Worm (Caenorhabditis elegans): Measurements from ENCODE around the gene kdin-1.

The kdin-1 gene

ce11 chrIV:11082789-11083235 is 44.4 kb downstream of the kdin-1 start (continued):
- TF ChIP-seq nhr-102 (tag; optimal IDR thresholded peaks at IDR 0.05) (peak; percentile 86), lin-38 (GFP tag; IDR thresholded peaks at IDR 0.05) (peak; percentile 78), ceh-82 (tag; optimal IDR thresholded peaks at IDR 0.05) (no peak), mes-2 (tag; optimal IDR thresholded peaks at IDR 0.05; ENCODE audit: poor library complexity, severe bottlenecking) (peak; percentile 67), egl-43 (GFP tag; IDR thresholded peaks at IDR 0.05) (peak; percentile 91), unc-130 (GFP tag; optimal IDR thresholded peaks at IDR 0.05) (peak; percentile 28), ceh-20 (GFP tag; IDR thresholded peaks at IDR 0.05) (peak; percentile 89), nhr-77 (tag; optimal IDR thresholded peaks at IDR 0.05) (peak; percentile 63), ceh-28 (tag; optimal IDR thresholded peaks at IDR 0.05) (peak; percentile 90), zfp-2 (tag; optimal IDR thresholded peaks at IDR 0.05) (peak; percentile 63), attf-4 (tag; optimal IDR thresholded peaks at IDR 0.05) (no peak), Y75B8A.6 (GFP tag; IDR thresholded peaks at IDR 0.05) (no peak), pqm-1 (tag; optimal IDR thresholded peaks at IDR 0.05) (peak; percentile 3), zag-1 (tag; optimal IDR thresholded peaks at IDR 0.05) (peak; percentile 74), aly-2 (tag; optimal IDR thresholded peaks at IDR 0.05) (no peak), dmd-6 (GFP tag; IDR thresholded peaks at IDR 0.05) (peak; percentile 84), daf-16 (GFP tag; optimal IDR thresholded peaks at IDR 0.05) (peak; percentile 51 to 71), daf-16 (tag; optimal IDR thresholded peaks at IDR 0.05) (peak; percentile 74), lsy-2 (tag; optimal IDR thresholded peaks at IDR 0.05) (peak; percentile 86 to 93), fos-1 (tag; optimal IDR thresholded peaks at IDR 0.05) (no peak), jun-1 (tag; optimal IDR thresholded peaks at IDR 0.05) (peak; percentile 42), nhr-76 (tag; optimal IDR thresholded peaks at IDR 0.05) (no peak), ceh-32 (tag; optimal IDR thresholded peaks at IDR 0.05; ENCODE audit: poor library complexity) (peak; percentile 68), lin-15B (tag; optimal IDR thresholded peaks at IDR 0.05) (no peak), skn-1 (tag; optimal IDR thresholded peaks at IDR 0.05) (peak; percentile 66), hlh-30 (tag; optimal IDR thresholded peaks at IDR 0.05; ENCODE audit: insufficient read depth) (peak; percentile 99), ceh-62 (tag; optimal IDR thresholded peaks at IDR 0.05) (no peak), lim-7 (GFP tag; IDR thresholded peaks at IDR 0.05) (peak; percentile 63; the same call in 1 of the 2 replicates), F44E2.7 (GFP tag; IDR thresholded peaks at IDR 0.05) (0 out of 2 replicates have a peak, but pooled peaks have one; percentile 10), T26A8.4 (GFP tag; IDR thresholded peaks at IDR 0.05) (peak; percentile 89), ces-1 (GFP tag; optimal IDR thresholded peaks at IDR 0.05) (peak; percentile 81), R02D3.7 (tag; optimal IDR thresholded peaks at IDR 0.05) (no peak), nhr-25 (tag; optimal IDR thresholded peaks at IDR 0.05; ENCODE audit: borderline replicate concordance, insufficient read depth) (peak; percentile 92), nhr-42 (GFP tag; IDR thresholded peaks at IDR 0.05) (peak; percentile 89), zip-11 (GFP tag; IDR thresholded peaks at IDR 0.05) (no peak), mxl-3 (GFP tag; optimal IDR thresholded peaks at IDR 0.05) (peak; percentile 82), dmd-8 (GFP tag; IDR thresholded peaks at IDR 0.05) (0 out of 2 replicates have a peak, but pooled peaks have one; percentile 20), saeg-2 (GFP tag; IDR thresholded peaks at IDR 0.05) (no peak), lin-29 (GFP tag; IDR thresholded peaks at IDR 0.05) (0 out of 2 replicates have a peak, but pooled peaks have one; percentile 59), nhr-10 (tag; optimal IDR thresholded peaks at IDR 0.05) (peak; percentile 54), ama-1 (optimal IDR thresholded peaks at IDR 0.05) (peak; percentile 91), egl-27 (tag; optimal IDR thresholded peaks at IDR 0.05) (no peak), hlh-11 (tag; optimal IDR thresholded peaks at IDR 0.05) (peak; percentile 97), daf-8 (GFP tag; IDR thresholded peaks at IDR 0.05) (no peak), nhr-28 (tag; optimal IDR thresholded peaks at IDR 0.05) (peak; percentile 88), spr-3 (GFP tag; optimal IDR thresholded peaks at IDR 0.05) (peak; percentile 80), vab-7 (GFP tag; IDR thresholded peaks at IDR 0.05) (peak; percentile 71; the same call in 1 of the 2 replicates), ceh-44 (GFP tag; IDR thresholded peaks at IDR 0.05) (0 out of 2 replicates have a peak, but pooled peaks have one; percentile 24), mxl-2 (GFP tag; conservative IDR thresholded peaks at IDR 0.05) (no peak), Y5F2A.4 (GFP tag; optimal IDR thresholded peaks at IDR 0.05) (no peak), hmg-1.1 (GFP tag; IDR thresholded peaks at IDR 0.05) (peak; percentile 93)
